Worm (Caenorhabditis elegans) whole organism, L2 larva: ENCODE measurements around the gene lin-42.

ENCODE experiments used
- C34F6.9 ChIP-seq: fragments of 150-350 bp; optimal IDR thresholded peaks from 2 replicates; lab custom pipeline; 2014; ENCODE audit warnings: missing biosample characterization, missing genetic modification characterization
- F13H6.1 ChIP-seq: sonication (generic microtip); optimal IDR thresholded peaks from 2 replicates; lab custom pipeline; 2016; ENCODE audit warnings: missing genetic modification characterization, missing compliant biosample characterization
- R02D3.7 ChIP-seq: fragments of 150-350 bp; optimal IDR thresholded peaks from 2 replicates; lab custom pipeline; 2014; ENCODE audit warnings: missing biosample characterization, missing genetic modification characterization
- Y55F3AM.14 ChIP-seq: fragments of 200-800 bp; sonication (Bioruptor generic); optimal IDR thresholded peaks from 2 replicates; lab custom pipeline; 2018; ENCODE audit warnings: mild to moderate bottlenecking, missing genetic modification characterization, missing compliant biosample characterization
- ZK546.5 ChIP-seq: sonication (generic microtip); optimal IDR thresholded peaks from 2 replicates; lab custom pipeline; 2017; ENCODE audit warnings: missing biosample characterization, missing genetic modification characterization
- alr-1 ChIP-seq: fragments of 150-350 bp; optimal IDR thresholded peaks from 2 replicates; lab custom pipeline; 2014; ENCODE audit warnings: missing biosample characterization, missing genetic modification characterization
- aly-2 ChIP-seq: fragments of 150-350 bp; optimal IDR thresholded peaks from 2 replicates; lab custom pipeline; 2014; ENCODE audit warnings: missing biosample characterization, missing genetic modification characterization
- ama-1 ChIP-seq: fragments of 150-350 bp; optimal IDR thresholded peaks from 2 replicates; lab custom pipeline; 2018; ENCODE audit warnings: inconsistent platforms
- blmp-1 ChIP-seq: sonication (generic microtip); optimal IDR thresholded peaks from 2 replicates; lab custom pipeline; 2017; ENCODE audit warnings: missing genetic modification characterization, mild to moderate bottlenecking, missing compliant biosample characterization, antibody characterized with exemption, moderate library complexity; ENCODE audit not compliant: insufficient read depth
- ceh-16 ChIP-seq: fragments of 150-350 bp; optimal IDR thresholded peaks from 2 replicates; lab custom pipeline; 2014; ENCODE audit warnings: missing biosample characterization, missing genetic modification characterization
- ceh-82 ChIP-seq: fragments of 150-350 bp; optimal IDR thresholded peaks from 2 replicates; lab custom pipeline; 2014; ENCODE audit warnings: missing biosample characterization, missing genetic modification characterization
- crh-2 ChIP-seq: sonication (generic microtip); optimal IDR thresholded peaks from 2 replicates; lab custom pipeline; 2017; ENCODE audit warnings: missing biosample characterization, missing genetic modification characterization
- dmd-4 ChIP-seq: sonication (generic microtip); optimal IDR thresholded peaks from 2 replicates; lab custom pipeline; 2017; ENCODE audit warnings: missing biosample characterization, missing genetic modification characterization
- egl-27 ChIP-seq: sonication (generic microtip); optimal IDR thresholded peaks from 3 replicates; lab custom pipeline; 2017; ENCODE audit warnings: missing biosample characterization, missing genetic modification reagents, missing genetic modification characterization
- elt-1 ChIP-seq: fragments of 150-350 bp; optimal IDR thresholded peaks from 2 replicates; lab custom pipeline; 2014; ENCODE audit warnings: missing biosample characterization, missing genetic modification characterization
- elt-3 ChIP-seq: sonication (generic microtip); optimal IDR thresholded peaks from 2 replicates; lab custom pipeline; 2017; ENCODE audit warnings: missing biosample characterization, missing genetic modification characterization
- fos-1 ChIP-seq: fragments of 150-350 bp; optimal IDR thresholded peaks from 2 replicates; lab custom pipeline; 2014; ENCODE audit warnings: missing biosample characterization, missing genetic modification characterization
- gmeb-1 ChIP-seq: fragments of 150-350 bp; optimal IDR thresholded peaks from 2 replicates; lab custom pipeline; 2014; ENCODE audit warnings: missing biosample characterization, missing genetic modification characterization
- lin-11 ChIP-seq: fragments of 150-350 bp; sonication (generic microtip); optimal IDR thresholded peaks from 2 replicates; lab custom pipeline; 2014; ENCODE audit warnings: missing biosample characterization, missing genetic modification characterization, inconsistent platforms, mixed read lengths
- lsy-2 ChIP-seq, 2 experiments: fragments of 150-350 bp in 1 of 2; sonication (generic microtip) in 1 of 2; optimal IDR thresholded peaks; 2 replicates each; lab custom pipeline; 2014 to 2017; ENCODE audit warnings: missing biosample characterization in 2 of 2, missing genetic modification characterization in 2 of 2
- mab-5 ChIP-seq: fragments of 150-350 bp; optimal IDR thresholded peaks from 2 replicates; lab custom pipeline; 2014; ENCODE audit warnings: missing biosample characterization, missing genetic modification characterization
- mbf-1 ChIP-seq: sonication (generic microtip); optimal IDR thresholded peaks from 2 replicates; lab custom pipeline; 2017; ENCODE audit warnings: missing biosample characterization, missing genetic modification characterization
- mdl-1 ChIP-seq, 2 experiments: fragments of 150-350 bp in 1 of 2; sonication (generic microtip) in 1 of 2; optimal IDR thresholded peaks; 2 replicates each; lab custom pipeline; 2017; ENCODE audit warnings: missing biosample characterization in 2 of 2, missing genetic modification characterization in 2 of 2
- nhr-10 ChIP-seq: sonication (generic microtip); optimal IDR thresholded peaks from 2 replicates; lab custom pipeline; 2017; ENCODE audit warnings: missing biosample characterization, missing genetic modification characterization
- nhr-11 ChIP-seq: fragments of 150-350 bp; optimal IDR thresholded peaks from 2 replicates; lab custom pipeline; 2014; ENCODE audit warnings: missing biosample characterization, missing genetic modification characterization
- nhr-129 ChIP-seq: fragments of 150-350 bp; optimal IDR thresholded peaks from 2 replicates; lab custom pipeline; 2014; ENCODE audit warnings: missing biosample characterization, missing genetic modification characterization
- nhr-21 ChIP-seq: fragments of 150-350 bp; optimal IDR thresholded peaks from 2 replicates; lab custom pipeline; 2014; ENCODE audit warnings: missing biosample characterization, missing genetic modification characterization
- nhr-23 ChIP-seq: fragments of 150-350 bp; optimal IDR thresholded peaks from 2 replicates; lab custom pipeline; 2014; ENCODE audit warnings: missing biosample characterization, missing genetic modification reagents, missing genetic modification characterization
- peb-1 ChIP-seq: fragments of 150-350 bp; optimal IDR thresholded peaks from 2 replicates; lab custom pipeline; 2014; ENCODE audit warnings: missing biosample characterization, missing genetic modification characterization
- sem-4 ChIP-seq: fragments of 150-350 bp; optimal IDR thresholded peaks from 2 replicates; lab custom pipeline; 2014; ENCODE audit warnings: missing biosample characterization, missing genetic modification reagents, missing genetic modification characterization
- sma-3 ChIP-seq: sonication (generic microtip); optimal IDR thresholded peaks from 2 replicates; lab custom pipeline; 2016; ENCODE audit warnings: missing genetic modification reagents, missing genetic modification characterization, missing compliant biosample characterization
- sma-9 ChIP-seq, 2 experiments: fragments of 150-350 bp in 1 of 2; sonication (generic microtip) in 1 of 2; optimal IDR thresholded peaks; 2 replicates each; lab custom pipeline; 2014 to 2016; ENCODE audit warnings: missing genetic modification characterization in 2 of 2, mild to moderate bottlenecking in 1 of 2, missing biosample characterization in 1 of 2, missing compliant biosample characterization in 1 of 2, missing genetic modification reagents in 1 of 2, moderate library complexity in 1 of 2
- snpc-4 ChIP-seq: fragments of 150-350 bp; optimal IDR thresholded peaks from 2 replicates; lab custom pipeline; 2014; ENCODE audit warnings: missing biosample characterization, missing genetic modification characterization
- unc-39 ChIP-seq: fragments of 150-350 bp; optimal IDR thresholded peaks from 2 replicates; lab custom pipeline; 2014; ENCODE audit warnings: missing biosample characterization, missing genetic modification characterization
- unc-55 ChIP-seq: fragments of 150-350 bp; sonication (generic microtip); optimal IDR thresholded peaks from 3 replicates; lab custom pipeline; 2014; ENCODE audit warnings: missing biosample characterization, missing genetic modification reagents, missing genetic modification characterization
- unc-62 ChIP-seq: fragments of 150-350 bp; optimal IDR thresholded peaks from 2 replicates; lab custom pipeline; 2014; ENCODE audit warnings: missing biosample characterization, missing genetic modification reagents, missing genetic modification characterization
- zag-1 ChIP-seq: fragments of 150-350 bp; optimal IDR thresholded peaks from 2 replicates; lab custom pipeline; 2014; ENCODE audit warnings: missing biosample characterization, missing genetic modification characterization
- ztf-11 ChIP-seq: sonication (generic microtip); optimal IDR thresholded peaks from 2 replicates; lab custom pipeline; 2017; ENCODE audit warnings: missing biosample characterization, missing genetic modification characterization
- ztf-4 ChIP-seq: fragments of 150-350 bp; optimal IDR thresholded peaks from 2 replicates; lab custom pipeline; 2014; ENCODE audit warnings: missing biosample characterization, missing genetic modification characterization

lin-42 gene

DNA sequence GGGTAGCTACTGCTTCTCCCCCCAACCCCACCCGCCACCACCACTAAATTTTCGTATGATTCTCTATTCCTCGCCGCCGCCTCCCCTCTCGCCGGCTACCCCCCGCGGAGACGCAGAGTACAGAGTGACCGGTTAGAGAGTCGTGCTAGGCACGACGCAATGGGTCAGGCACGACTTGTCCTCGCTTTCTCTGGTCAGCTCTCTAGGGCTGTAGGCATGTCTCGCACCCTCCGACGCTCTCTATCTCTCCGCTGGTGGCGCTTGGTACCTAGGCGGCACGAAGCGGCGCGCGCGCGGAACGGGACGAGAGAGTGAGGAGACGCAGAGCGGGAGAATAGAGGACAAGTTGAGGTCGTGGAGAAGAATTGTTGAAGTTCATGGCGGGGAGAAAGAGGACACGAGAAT lies 5.3 kb downstream of the lin-42 start (continued):
- TF ChIP-seq unc-55 (GFP tag; lab: Kevin White, UChicago) = peak; percentile 83
- TF ChIP-seq nhr-11 (tag; lab: Kevin White, UChicago) = no peak
- TF ChIP-seq Y55F3AM.14 (GFP tag; lab: Kevin White, UChicago) = peak; percentile 87
- TF ChIP-seq gmeb-1 (tag; lab: Kevin White, UChicago) = peak; percentile 46
- TF ChIP-seq ama-1 (lab: Kevin White, UChicago) = no peak
- TF ChIP-seq aly-2 = no peak
- no peak for TF ChIP-seq snpc-4 (tag; lab: Kevin White, UChicago)
- peak; percentile 69 for TF ChIP-seq ceh-16 (tag; lab: Kevin White, UChicago)
- TF ChIP-seq R02D3.7 = no peak
- TF ChIP-seq, all 48 proteins: peak for 26

ce11 chrII:1245783-1246182 lies 6.4 kb downstream of the lin-42 start:
- no peak for TF ChIP-seq unc-55 (GFP tag; lab: Kevin White, UChicago)
- no peak for TF ChIP-seq mdl-1 (tag; optimal IDR thresholded peaks at IDR 0.05; lab: Kevin White, UChicago)
- no peak for TF ChIP-seq alr-1
- no peak for TF ChIP-seq C34F6.9 (tag; lab: Kevin White, UChicago)
- no peak for TF ChIP-seq elt-3 (tag; lab: Kevin White, UChicago)
- no peak for TF ChIP-seq fos-1 (tag; lab: Kevin White, UChicago)
- TF ChIP-seq ceh-16 (tag; lab: Kevin White, UChicago) = no peak
- TF ChIP-seq elt-1 (tag; lab: Kevin White, UChicago) = no peak
- no peak for TF ChIP-seq snpc-4 (tag; lab: Kevin White, UChicago)
- TF ChIP-seq sma-9 (GFP tag; optimal IDR thresholded peaks at IDR 0.05; lab: Kevin White, UChicago) = no peak
- TF ChIP-seq sma-9 (tag; optimal IDR thresholded peaks at IDR 0.05; lab: Kevin White, UChicago) = no peak
- TF ChIP-seq crh-2 (tag; lab: Kevin White, UChicago) = no peak
- no peak for TF ChIP-seq dmd-4 (tag; lab: Kevin White, UChicago)
- TF ChIP-seq unc-39 = no peak
- TF ChIP-seq gmeb-1 (tag; lab: Kevin White, UChicago) = no peak

DNA sequence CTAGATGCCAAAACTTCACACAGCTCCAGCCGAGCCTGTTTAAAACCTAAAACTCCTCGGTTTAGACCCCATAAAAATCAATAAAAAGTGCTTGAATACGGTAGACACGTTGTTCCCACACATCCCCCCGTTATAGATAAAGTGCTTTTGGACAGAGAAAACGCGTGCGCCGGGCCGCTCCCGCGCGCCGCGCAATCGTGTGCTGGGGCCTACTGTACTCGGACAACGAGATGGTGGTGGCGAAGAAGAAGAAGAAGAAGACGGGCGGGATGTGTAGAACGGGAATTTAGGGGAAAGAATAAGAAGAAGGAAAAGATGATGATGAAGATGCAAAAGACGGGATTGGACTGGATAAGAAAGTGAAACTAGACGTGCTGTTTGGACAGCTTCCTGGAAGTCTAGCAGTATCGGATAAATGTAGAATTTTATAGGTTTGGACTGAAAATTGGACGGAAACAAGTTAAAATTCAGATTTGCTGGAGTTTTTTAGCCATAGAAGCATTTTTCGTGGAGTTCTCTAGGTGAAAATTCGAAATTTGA lies 7.7 kb downstream of the lin-42 start:
- TF ChIP-seq peb-1 (tag; lab: Kevin White, UChicago) = no peak
- no peak for TF ChIP-seq C34F6.9 (tag; lab: Kevin White, UChicago)
- no peak for TF ChIP-seq sma-3 (GFP tag; lab: Kevin White, UChicago)
- TF ChIP-seq lsy-2 (tag; optimal IDR thresholded peaks at IDR 0.05; lab: Kevin White, UChicago) = peak in 1 of 2 experiments; percentile 3
- no peak for TF ChIP-seq snpc-4 (tag; lab: Kevin White, UChicago)
- no peak for TF ChIP-seq nhr-10 (tag; lab: Kevin White, UChicago)
- no peak for TF ChIP-seq mdl-1 (tag; optimal IDR thresholded peaks at IDR 0.05; lab: Kevin White, UChicago)
- no peak for TF ChIP-seq nhr-23 (tag; lab: Kevin White, UChicago)
- no peak for TF ChIP-seq gmeb-1 (tag; lab: Kevin White, UChicago)
- TF ChIP-seq unc-55 (GFP tag; lab: Kevin White, UChicago) = peak; percentile 49
- TF ChIP-seq ZK546.5 (tag; lab: Kevin White, UChicago) = no peak
- TF ChIP-seq ceh-82 (tag; lab: Kevin White, UChicago) = no peak
- no peak for TF ChIP-seq ama-1 (lab: Kevin White, UChicago)
- TF ChIP-seq Y55F3AM.14 (GFP tag; lab: Kevin White, UChicago) = peak; percentile 39
- TF ChIP-seq mbf-1 (tag; lab: Kevin White, UChicago) = no peak
- no peak for TF ChIP-seq elt-1 (tag; lab: Kevin White, UChicago)
- peak; percentile 56 for TF ChIP-seq nhr-21 (tag; lab: Kevin White, UChicago)
- TF ChIP-seq ztf-11 (tag; lab: Kevin White, UChicago) = no peak
- no peak for TF ChIP-seq sem-4 (tag; lab: Kevin White, UChicago)
- peak; percentile 46 for TF ChIP-seq blmp-1
- no peak for TF ChIP-seq nhr-129 (tag; lab: Kevin White, UChicago)
- TF ChIP-seq lin-11 = no peak

- TF ChIP-seq F13H6.1 (tag; lab: Kevin White, UChicago) (peak; percentile 78), Y55F3AM.14 (GFP tag; lab: Kevin White, UChicago) (no peak), ztf-4 (tag; lab: Kevin White, UChicago) (no peak), unc-55 (GFP tag; lab: Kevin White, UChicago) (peak; percentile 71), mab-5 (tag; lab: Kevin White, UChicago) (peak; percentile 14), mdl-1 (tag; optimal IDR thresholded peaks at IDR 0.05; lab: Kevin White, UChicago) (no peak), peb-1 (tag; lab: Kevin White, UChicago) (no peak), nhr-129 (tag; lab: Kevin White, UChicago) (no peak), sma-9 (GFP tag; optimal IDR thresholded peaks at IDR 0.05; lab: Kevin White, UChicago) (peak; percentile 53), sma-9 (tag; optimal IDR thresholded peaks at IDR 0.05; lab: Kevin White, UChicago) (no peak), nhr-11 (tag; lab: Kevin White, UChicago) (no peak), lsy-2 (tag; optimal IDR thresholded peaks at IDR 0.05; lab: Kevin White, UChicago) (peak in 1 of 2 experiments; percentile 58), ama-1 (lab: Kevin White, UChicago) (no peak), ZK546.5 (tag; lab: Kevin White, UChicago) (no peak), egl-27 (tag; lab: Kevin White, UChicago) (no peak), zag-1 (tag; lab: Kevin White, UChicago) (no peak), gmeb-1 (tag; lab: Kevin White, UChicago) (no peak), fos-1 (tag; lab: Kevin White, UChicago) (peak; percentile 1), lin-11 (no peak), unc-62 (no peak)
Observed at ce11 chrII:1242475-1242874, 9.7 kb downstream of the lin-42 start.
